Fruit fly (Drosophila melanogaster) S2 (cell line): ENCODE results near the gene CG34125.

ENCODE experiments used
- CG8478 ChIP-seq: fragments of >200 bp; optimal IDR thresholded peaks from 2 replicates; lab custom pipeline; 2018
- CTCF ChIP-seq, 2 experiments: fragments of >200 bp; optimal IDR thresholded peaks; 2 replicates each; lab custom pipeline; 2018

DNA sequence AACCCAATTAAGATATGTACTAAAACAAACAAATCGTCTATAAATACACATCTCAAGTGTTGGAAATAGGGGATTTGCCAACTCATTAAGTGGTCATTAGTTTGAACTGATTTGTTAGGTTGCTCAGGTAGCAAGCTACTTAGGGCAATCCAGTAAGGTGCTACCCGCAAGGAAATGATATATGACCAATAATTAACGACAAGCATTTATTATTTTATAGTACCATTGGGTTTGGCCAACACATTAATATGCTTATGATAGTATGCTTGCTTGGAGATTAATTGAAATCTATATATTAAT, 30.3 kb downstream of the CG34125 start:
- no peak for TF ChIP-seq CG8478 (lab: Kevin White, UChicago)
- no peak for TF ChIP-seq CTCF (optimal IDR thresholded peaks at IDR 0.05; lab: Kevin White, UChicago)
